Fruit fly (Drosophila melanogaster) whole organism, embryonic: Measurements from ENCODE around the gene CG11560.

Experiments
- CG1024 ChIP-seq: fragments of 200-800 bp; sonication (Bioruptor generic); IDR thresholded peaks from 2 replicates; pipeline ENCODE4 v1.3.6; 2022; ENCODE audit warnings: missing biosample characterization, missing genetic modification characterization
- CG10543 ChIP-seq: fragments of 200-800 bp; sonication (Bioruptor generic); optimal IDR thresholded peaks from 3 replicates; lab custom pipeline; 2017; ENCODE audit warnings: missing biosample characterization, mild to moderate bottlenecking, missing genetic modification characterization, moderate library complexity
- CG10959 ChIP-seq: fragments of 200-800 bp; sonication (Bioruptor generic); IDR thresholded peaks from 2 replicates; pipeline ENCODE4 v1.3.6; 2022; ENCODE audit warnings: missing biosample characterization, missing genetic modification characterization
- CG11504 ChIP-seq: fragments of 200-800 bp; sonication (Bioruptor generic); optimal IDR thresholded peaks from 3 replicates; lab custom pipeline; 2019; ENCODE audit warnings: missing biosample characterization, mild to moderate bottlenecking, missing genetic modification characterization, moderate library complexity
- CG13296 ChIP-seq: fragments of 200-800 bp; sonication (Bioruptor generic); optimal IDR thresholded peaks from 3 replicates; lab custom pipeline; 2018; ENCODE audit warnings: missing biosample characterization, mild to moderate bottlenecking, missing genetic modification characterization
- CG13894 ChIP-seq: fragments of 200-800 bp; sonication (Bioruptor generic); optimal IDR thresholded peaks from 3 replicates; lab custom pipeline; 2018; ENCODE audit warnings: missing biosample characterization, mild to moderate bottlenecking, missing genetic modification characterization, moderate library complexity
- CG14014 ChIP-seq: fragments of 200-800 bp; sonication (Bioruptor generic); IDR thresholded peaks from 2 replicates; pipeline ENCODE4 v1.3.6; 2022; ENCODE audit warnings: missing biosample characterization, missing genetic modification characterization
- CG14860 ChIP-seq: fragments of 200-800 bp; sonication (Bioruptor generic); IDR thresholded peaks from 3 replicates; pipeline ENCODE4 v1.3.6; 2022; ENCODE audit warnings: missing biosample characterization, missing genetic modification characterization; ENCODE audit not compliant: partially characterized antibody
- CG15479 ChIP-seq: fragments of 200-800 bp; sonication (Bioruptor generic); optimal IDR thresholded peaks from 3 replicates; lab custom pipeline; 2019; ENCODE audit warnings: missing biosample characterization, mild to moderate bottlenecking, missing genetic modification characterization, moderate library complexity
- CG15696 ChIP-seq: fragments of 200-800 bp; sonication (Bioruptor generic); optimal IDR thresholded peaks from 2 replicates; lab custom pipeline; 2019; ENCODE audit warnings: missing biosample characterization, mild to moderate bottlenecking, missing genetic modification characterization, moderate library complexity
- CG16779 ChIP-seq: fragments of 200-800 bp; sonication (Bioruptor generic); IDR thresholded peaks from 2 replicates; pipeline ENCODE4 v1.3.6; 2022; ENCODE audit warnings: missing biosample characterization, missing genetic modification characterization
- CG17361 ChIP-seq: fragments of 200-800 bp; sonication (Bioruptor generic); IDR thresholded peaks from 3 replicates; pipeline ENCODE4 v1.3.6; 2022; ENCODE audit warnings: missing biosample characterization, missing genetic modification characterization
- CG31365 ChIP-seq: fragments of 200-800 bp; sonication (Bioruptor generic); optimal IDR thresholded peaks from 2 replicates; lab custom pipeline; 2018; ENCODE audit warnings: missing biosample characterization, mild to moderate bottlenecking, missing genetic modification characterization
- CG3726 ChIP-seq: fragments of 200-800 bp; sonication (Bioruptor generic); IDR thresholded peaks from 3 replicates; pipeline ENCODE4, ENCODE4 v1.3.6; 2022; ENCODE audit warnings: missing biosample characterization, missing genetic modification characterization
- CG8359 ChIP-seq: fragments of 200-800 bp; sonication (Bioruptor generic); optimal IDR thresholded peaks from 2 replicates; lab custom pipeline; 2017; ENCODE audit warnings: missing biosample characterization, mild to moderate bottlenecking, missing genetic modification characterization, borderline replicate concordance
- Dfd ChIP-seq, 2 experiments: fragments of >200 bp; optimal IDR thresholded peaks; 2 replicates each; lab custom pipeline; 2017; ENCODE audit warnings: missing biosample characterization in 2 of 2, missing genetic modification characterization in 2 of 2
- Dp ChIP-seq: fragments of 200-800 bp; sonication (Bioruptor generic); optimal IDR thresholded peaks from 2 replicates; lab custom pipeline; 2018; ENCODE audit warnings: missing biosample characterization, mild to moderate bottlenecking, missing genetic modification characterization, moderate library complexity
- HHEX ChIP-seq: fragments of 200-800 bp; sonication (Bioruptor generic); optimal IDR thresholded peaks from 3 replicates; lab custom pipeline; 2017; ENCODE audit warnings: missing biosample characterization, mild to moderate bottlenecking, missing genetic modification characterization, missing genetic modification reagents
- Hey ChIP-seq: fragments of 200-800 bp; sonication (Bioruptor generic); optimal IDR thresholded peaks from 3 replicates; lab custom pipeline; 2018; ENCODE audit warnings: missing biosample characterization, mild to moderate bottlenecking, missing genetic modification characterization
- Max ChIP-seq: fragments of 200-800 bp; sonication (Bioruptor generic); optimal IDR thresholded peaks from 2 replicates; lab custom pipeline; 2016; ENCODE audit warnings: missing biosample characterization, mild to moderate bottlenecking, missing genetic modification characterization
- Nf-YC ChIP-seq: fragments of 200-800 bp; optimal IDR thresholded peaks from 3 replicates; lab custom pipeline; 2019; ENCODE audit warnings: missing biosample characterization, mild to moderate bottlenecking, missing genetic modification characterization, moderate library complexity
- Oaz ChIP-seq: fragments of 200-800 bp; sonication (Bioruptor generic); IDR thresholded peaks from 2 replicates; pipeline ENCODE4 v1.3.6; 2022; ENCODE audit warnings: missing biosample characterization, missing genetic modification characterization
- Oli ChIP-seq: fragments of 200-800 bp; sonication (Bioruptor generic); optimal IDR thresholded peaks from 2 replicates; lab custom pipeline; 2018; ENCODE audit warnings: missing biosample characterization, mild to moderate bottlenecking, missing genetic modification characterization, moderate library complexity
- Opbp ChIP-seq: fragments of 200-800 bp; sonication (Bioruptor generic); IDR thresholded peaks from 3 replicates; pipeline ENCODE4 v1.3.6; 2022; ENCODE audit warnings: missing biosample characterization, missing genetic modification characterization; ENCODE audit not compliant: partially characterized antibody
- PHDP ChIP-seq: fragments of 200-800 bp; sonication (Bioruptor generic); optimal IDR thresholded peaks from 3 replicates; lab custom pipeline; 2018; ENCODE audit warnings: missing biosample characterization, mild to moderate bottlenecking, missing genetic modification characterization, moderate library complexity
- Pdp1 ChIP-seq, 2 experiments: fragments of 200-800 bp; sonication (Bioruptor generic); optimal IDR thresholded peaks; 3 replicates each; lab custom pipeline; 2016; ENCODE audit warnings: missing biosample characterization in 2 of 2, missing genetic modification characterization in 2 of 2, mild to moderate bottlenecking in 1 of 2, moderate library complexity in 1 of 2
- Ravus ChIP-seq: fragments of 200-800 bp; sonication (Bioruptor generic); IDR thresholded peaks from 2 replicates; pipeline ENCODE4 v1.3.6; 2022; ENCODE audit warnings: missing biosample characterization, missing genetic modification characterization
- Sox102F ChIP-seq: fragments of 200-800 bp; sonication (Bioruptor generic); optimal IDR thresholded peaks from 2 replicates; lab custom pipeline; 2018; ENCODE audit warnings: missing biosample characterization, mild to moderate bottlenecking, missing genetic modification characterization, moderate library complexity
- Sry-β ChIP-seq: fragments of 200-800 bp; sonication (Bioruptor generic); optimal IDR thresholded peaks from 2 replicates; lab custom pipeline; 2018; ENCODE audit warnings: missing biosample characterization, mild to moderate bottlenecking, missing genetic modification characterization, moderate library complexity
- abd-A ChIP-seq: fragments of 200-800 bp; sonication (Bioruptor generic); optimal IDR thresholded peaks from 3 replicates; lab custom pipeline; 2019; ENCODE audit warnings: missing biosample characterization, mild to moderate bottlenecking, missing genetic modification characterization, moderate library complexity
- al ChIP-seq: fragments of 200-800 bp; sonication (Bioruptor generic); IDR thresholded peaks from 2 replicates; pipeline ENCODE4 v1.3.6; 2022; ENCODE audit warnings: missing biosample characterization, missing genetic modification characterization
- bcd ChIP-seq: fragments of 200-800 bp; sonication (Bioruptor generic); optimal IDR thresholded peaks from 2 replicates; lab custom pipeline; 2017; ENCODE audit warnings: missing biosample characterization, mild to moderate bottlenecking, missing genetic modification characterization
- bsh ChIP-seq, 2 experiments: fragments of 200-800 bp; sonication (Bioruptor generic); optimal IDR thresholded peaks; 2 replicates each; lab custom pipeline; 2017 to 2018; ENCODE audit warnings: mild to moderate bottlenecking in 2 of 2, missing biosample characterization in 2 of 2, missing genetic modification characterization in 2 of 2, moderate library complexity in 1 of 2
- ewg ChIP-seq: fragments of 200-800 bp; sonication (Bioruptor generic); optimal IDR thresholded peaks from 3 replicates; lab custom pipeline; 2017; ENCODE audit warnings: mild to moderate bottlenecking, missing biosample characterization, missing genetic modification reagents, missing genetic modification characterization
- gsb-n ChIP-seq: fragments of 200-800 bp; sonication (Bioruptor generic); optimal IDR thresholded peaks from 3 replicates; lab custom pipeline; 2018; ENCODE audit warnings: missing biosample characterization, mild to moderate bottlenecking, missing genetic modification characterization
- lilli ChIP-seq: fragments of 200-800 bp; sonication (Bioruptor generic); optimal IDR thresholded peaks from 3 replicates; lab custom pipeline; 2016; ENCODE audit warnings: missing biosample characterization, missing genetic modification characterization
- maf-S ChIP-seq: fragments of 200-800 bp; sonication (Bioruptor generic); optimal IDR thresholded peaks from 2 replicates; lab custom pipeline; 2016; ENCODE audit warnings: missing biosample characterization, missing genetic modification characterization
- mam ChIP-seq: fragments of 200-800 bp; sonication (Bioruptor generic); optimal IDR thresholded peaks from 3 replicates; lab custom pipeline; 2016; ENCODE audit warnings: missing biosample characterization, missing genetic modification characterization
- odd ChIP-seq: fragments of 200-800 bp; sonication (Bioruptor generic); optimal IDR thresholded peaks from 2 replicates; lab custom pipeline; 2017; ENCODE audit warnings: missing biosample characterization, mild to moderate bottlenecking, missing genetic modification characterization
- org-1 ChIP-seq: fragments of 200-800 bp; sonication (Bioruptor generic); optimal IDR thresholded peaks from 2 replicates; lab custom pipeline; 2017; ENCODE audit warnings: missing biosample characterization, missing genetic modification characterization
- otp ChIP-seq: fragments of 200-800 bp; sonication (Bioruptor generic); IDR thresholded peaks from 3 replicates; pipeline ENCODE4, ENCODE4 v1.3.6; 2022; ENCODE audit warnings: missing biosample characterization, missing genetic modification characterization
- prd ChIP-seq, 3 experiments: fragments of >200 bp in 2 of 3; fragments of 200-800 bp in 1 of 3; sonication (Bioruptor generic) in 1 of 3; optimal IDR thresholded peaks in 2 of 3; IDR thresholded peaks in 1 of 3; 2 replicates in 2 of 3; 3 replicates in 1 of 3; pipeline versions ENCODE4 v1.3.6 to Lab custom; 2017 to 2022; ENCODE audit warnings: missing biosample characterization in 1 of 3, missing genetic modification characterization in 1 of 3
- psq ChIP-seq: fragments of 200-800 bp; sonication (Bioruptor generic); optimal IDR thresholded peaks from 2 replicates; lab custom pipeline; 2017; ENCODE audit warnings: missing biosample characterization, missing genetic modification characterization
- sima ChIP-seq: fragments of 200-800 bp; sonication (Bioruptor generic); optimal IDR thresholded peaks from 2 replicates; lab custom pipeline; 2016; ENCODE audit warnings: missing biosample characterization, missing genetic modification characterization
- sug ChIP-seq: fragments of 200-800 bp; optimal IDR thresholded peaks from 2 replicates; lab custom pipeline; 2019; ENCODE audit warnings: missing biosample characterization, mild to moderate bottlenecking, missing genetic modification characterization, moderate library complexity
- tll ChIP-seq, 2 experiments: fragments of 200-800 bp in 1 of 2; fragments of >200 bp in 1 of 2; sonication (Bioruptor generic) in 1 of 2; optimal IDR thresholded peaks; 2 replicates each; lab custom pipeline; 2017 to 2019; ENCODE audit warnings: missing biosample characterization in 2 of 2, missing genetic modification characterization in 2 of 2, mild to moderate bottlenecking in 1 of 2, moderate library complexity in 1 of 2
- z ChIP-seq: fragments of 200-800 bp; sonication (Bioruptor generic); IDR thresholded peaks from 3 replicates; pipeline ENCODE4 v1.3.6; 2022; ENCODE audit warnings: missing biosample characterization, missing genetic modification characterization

The CG11560 gene

DNA sequence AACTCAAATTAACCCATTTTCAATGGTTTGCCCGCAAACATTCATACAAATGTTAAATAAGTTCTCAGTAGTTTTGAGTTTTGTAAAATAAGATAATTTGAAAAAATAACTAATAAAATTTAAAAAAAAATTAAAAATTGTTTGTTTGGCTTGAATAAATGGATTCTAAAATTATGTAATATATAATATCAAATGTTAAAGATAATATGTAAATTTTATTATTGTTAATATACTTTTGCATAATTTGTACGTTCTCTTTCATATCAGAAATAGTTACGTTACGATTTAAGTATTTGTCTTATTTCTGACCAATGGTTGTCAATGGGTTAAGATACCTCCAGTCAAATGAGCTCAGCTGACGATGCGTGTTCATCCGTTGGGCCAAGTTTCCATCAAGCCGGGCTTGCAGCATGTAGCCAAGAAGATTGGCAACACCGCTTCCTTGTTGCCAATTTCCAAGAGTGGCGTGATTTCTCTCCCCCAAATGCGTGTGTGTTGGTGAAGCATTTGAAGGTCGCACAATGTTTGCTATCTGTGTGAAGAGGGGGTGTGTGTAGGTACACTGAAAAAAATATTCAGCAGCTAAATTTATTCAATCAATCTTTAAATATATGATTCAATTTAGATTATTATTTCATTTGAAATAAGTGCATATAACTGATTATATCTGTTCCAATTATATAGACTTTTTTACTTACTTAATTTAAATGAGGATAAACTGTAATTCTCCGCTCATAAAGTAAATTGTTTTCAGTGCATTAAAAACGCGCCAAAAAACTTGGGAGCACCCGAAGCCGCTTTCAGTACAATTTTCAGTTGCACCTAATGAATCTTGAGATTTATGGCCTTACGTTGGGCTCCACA, 22.8 kb upstream of the CG11560 start (continued):
- no peak for TF ChIP-seq tll (GFP tag; optimal IDR thresholded peaks at IDR 0.05; lab: Kevin White, UChicago)
- peak; percentile 4 for TF ChIP-seq Oli (tag; lab: Kevin White, UChicago)
- TF ChIP-seq CG16779 (GFP tag; lab: Robert Waterston, UW) = no peak
- no peak for TF ChIP-seq abd-A
- TF ChIP-seq bsh (GFP tag; optimal IDR thresholded peaks at IDR 0.05; lab: Kevin White, UChicago) = peak; percentile 23 to 30
- no peak for TF ChIP-seq CG10543
- TF ChIP-seq gsb-n (tag; lab: Kevin White, UChicago) = no peak
- no peak for TF ChIP-seq Opbp
- TF ChIP-seq CG10959 = no peak
- no peak for TF ChIP-seq mam (GFP tag; lab: Kevin White, UChicago)
- peak; percentile 68; the same call in 2 of the 3 replicates for TF ChIP-seq CG17361
- TF ChIP-seq bcd (GFP tag; lab: Kevin White, UChicago) = no peak
- no peak for TF ChIP-seq otp (GFP tag; lab: Robert Waterston, UW)
- TF ChIP-seq CG8359 = no peak
- no peak for TF ChIP-seq org-1 (GFP tag; lab: Kevin White, UChicago)
- TF ChIP-seq Max (GFP tag; lab: Kevin White, UChicago) = no peak
- no peak for TF ChIP-seq Oaz (GFP tag; lab: Robert Waterston, UW)
- peak; percentile 16 for TF ChIP-seq CG15696 (tag; lab: Kevin White, UChicago)
- no peak for TF ChIP-seq maf-S (GFP tag; lab: Kevin White, UChicago)
- no peak for TF ChIP-seq CG3726 (GFP tag; lab: Robert Waterston, UW)
- TF ChIP-seq ewg (GFP tag; lab: Kevin White, UChicago) = no peak
- no peak for TF ChIP-seq Hey (tag; lab: Kevin White, UChicago)
- no peak for TF ChIP-seq Ravus
- TF ChIP-seq CG11504 = peak; percentile 62
- no peak for TF ChIP-seq PHDP
- TF ChIP-seq odd = no peak
- no peak for TF ChIP-seq CG1024 (GFP tag; lab: Robert Waterston, UW)
- TF ChIP-seq Pdp1 (GFP tag; optimal IDR thresholded peaks at IDR 0.05; lab: Kevin White, UChicago) = no peak
- TF ChIP-seq sima (GFP tag; lab: Kevin White, UChicago) = no peak
- TF ChIP-seq al = no peak
- peak; percentile 52 for TF ChIP-seq Sox102F
- TF ChIP-seq lilli (GFP tag; lab: Kevin White, UChicago) = peak; percentile 6
- TF ChIP-seq prd (optimal IDR thresholded peaks at IDR 0.05; lab: Kevin White, UChicago) = no peak
- TF ChIP-seq prd (GFP tag; IDR thresholded peaks at IDR 0.05; lab: Robert Waterston, UW) = peak; percentile 69
- TF ChIP-seq CG31365 (tag; lab: Kevin White, UChicago) = no peak
- no peak for TF ChIP-seq CG14860 (GFP tag; lab: Robert Waterston, UW)
- no peak for TF ChIP-seq Dfd (GFP tag; optimal IDR thresholded peaks at IDR 0.05; lab: Kevin White, UChicago)
- TF ChIP-seq Nf-YC (tag; lab: Kevin White, UChicago) = no peak
- TF ChIP-seq Sry-β (GFP tag; lab: Kevin White, UChicago) = no peak
- no peak for TF ChIP-seq Dp (GFP tag; lab: Kevin White, UChicago)
- no peak for TF ChIP-seq CG13296 (GFP tag; lab: Kevin White, UChicago)
- TF ChIP-seq HHEX (GFP tag; lab: Kevin White, UChicago) = no peak
- TF ChIP-seq CG14014 (GFP tag; lab: Robert Waterston, UW) = no peak
- no peak for TF ChIP-seq z
- TF ChIP-seq CG13894 (tag; lab: Kevin White, UChicago) = no peak
- no peak for TF ChIP-seq sug (tag; lab: Kevin White, UChicago)
- TF ChIP-seq psq (GFP tag; lab: Kevin White, UChicago) = no peak
- TF ChIP-seq CG15479 = no peak
